Worm (Caenorhabditis elegans): ENCODE measurements around the gene twk-24.

twk-24 gene

ce11 chrV:12301985-12302591, 33.0 kb upstream of the twk-24 start, which contains the start of the genes frm-7 and F55C5.17 (continued):
- TF ChIP-seq pha-4 (GFP tag; IDR thresholded peaks at IDR 0.05) (no peak; the same call in 1 of the 2 replicates), pha-4 (tag; optimal IDR thresholded peaks at IDR 0.05) (no peak), F10B5.3 (tag; optimal IDR thresholded peaks at IDR 0.05) (no peak)

DNA sequence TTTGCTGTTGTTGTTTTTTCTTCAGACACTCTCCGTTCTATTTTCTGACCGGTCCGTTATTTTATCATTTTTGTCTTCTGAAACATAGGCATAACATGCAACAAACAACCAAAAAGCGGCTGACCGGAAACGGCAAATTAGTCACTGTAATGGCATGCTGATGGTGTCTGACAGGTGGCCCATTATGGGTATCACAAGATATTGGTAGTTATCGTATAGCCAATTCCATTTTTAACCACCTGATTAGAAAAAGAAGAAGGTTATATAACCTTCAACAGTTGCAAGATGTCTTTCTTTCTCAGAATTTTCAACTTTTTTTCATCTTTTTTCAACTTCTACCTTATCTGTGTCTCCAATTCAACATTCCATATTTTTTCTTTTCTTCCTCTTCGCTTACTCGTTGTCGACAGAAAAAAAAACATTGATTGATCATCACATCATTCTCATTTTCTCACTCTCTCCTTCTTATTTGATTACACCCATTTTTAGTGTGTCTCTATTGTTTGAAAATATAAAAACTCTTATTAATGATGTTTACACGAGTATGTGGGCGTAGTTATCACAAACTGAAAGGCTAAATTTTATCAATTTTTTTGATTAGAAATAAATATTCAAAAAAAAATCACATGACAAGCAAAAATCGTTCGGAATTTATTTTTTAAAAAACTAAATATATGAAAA, 31.8 kb upstream of the twk-24 start:
- no peak for TF ChIP-seq hif-1 (tag; optimal IDR thresholded peaks at IDR 0.05)
- peak in 1 of 2 experiments; percentile 31 for TF ChIP-seq lsy-2 (tag; optimal IDR thresholded peaks at IDR 0.05)
- TF ChIP-seq dmd-8 (GFP tag; IDR thresholded peaks at IDR 0.05) = no peak
- no peak for TF ChIP-seq nhr-76 (tag; optimal IDR thresholded peaks at IDR 0.05)
- no peak for TF ChIP-seq fos-1 (tag; optimal IDR thresholded peaks at IDR 0.05)
- no peak for TF ChIP-seq lin-1 (GFP tag; IDR thresholded peaks at IDR 0.05)
- TF ChIP-seq hlh-30 (tag; optimal IDR thresholded peaks at IDR 0.05; ENCODE audit: insufficient read depth) = peak; percentile 53
- peak; percentile 64 for TF ChIP-seq cey-2 (tag; optimal IDR thresholded peaks at IDR 0.05; ENCODE audit: borderline replicate concordance, insufficient read depth)
- no peak for TF ChIP-seq lim-7 (GFP tag; IDR thresholded peaks at IDR 0.05)
- TF ChIP-seq dve-1 (tag; optimal IDR thresholded peaks at IDR 0.05; ENCODE audit: insufficient read depth) = peak; percentile 70
- TF ChIP-seq nhr-28 (tag; optimal IDR thresholded peaks at IDR 0.05) = peak; percentile 48
- peak; percentile 53 for TF ChIP-seq pqm-1 (tag; optimal IDR thresholded peaks at IDR 0.05)
- peak in 1 of 2 experiments; percentile 85 for TF ChIP-seq unc-62 (GFP tag; optimal IDR thresholded peaks at IDR 0.05 in 1 of 2)
- TF ChIP-seq unc-62 (tag; optimal IDR thresholded peaks at IDR 0.05) = no peak
- TF ChIP-seq nhr-111 (GFP tag; optimal IDR thresholded peaks at IDR 0.05) = no peak
- no peak for TF ChIP-seq daf-16 (GFP tag; optimal IDR thresholded peaks at IDR 0.05)
- peak; percentile 90 for TF ChIP-seq daf-16 (tag; optimal IDR thresholded peaks at IDR 0.05)
- no peak for TF ChIP-seq skn-1 (tag; optimal IDR thresholded peaks at IDR 0.05)
- TF ChIP-seq ceh-44 (GFP tag; IDR thresholded peaks at IDR 0.05) = no peak
- TF ChIP-seq nhr-6 (tag; optimal IDR thresholded peaks at IDR 0.05) = peak; percentile 64
- peak; percentile 32 for TF ChIP-seq mep-1 (tag; optimal IDR thresholded peaks at IDR 0.05)

ce11 chrV:12300166-12300565, 31.0 kb upstream of the twk-24 start:
- TF ChIP-seq mes-2 (tag; optimal IDR thresholded peaks at IDR 0.05; ENCODE audit: poor library complexity, severe bottlenecking) (peak; percentile 65), nhr-10 (tag; optimal IDR thresholded peaks at IDR 0.05) (no peak), unc-62 (GFP tag; optimal IDR thresholded peaks at IDR 0.05 in 1 of 2) (peak in 1 of 2 experiments; percentile 95), unc-62 (tag; optimal IDR thresholded peaks at IDR 0.05) (no peak), ctbp-1 (GFP tag; IDR thresholded peaks at IDR 0.05) (no peak), daf-8 (GFP tag; IDR thresholded peaks at IDR 0.05) (no peak), jun-1 (tag; optimal IDR thresholded peaks at IDR 0.05) (peak; percentile 49), nhr-102 (tag; optimal IDR thresholded peaks at IDR 0.05) (peak; percentile 20), saeg-2 (GFP tag; IDR thresholded peaks at IDR 0.05) (no peak), Y48G9A.11 (GFP tag; IDR thresholded peaks at IDR 0.05) (no peak), madf-9 (GFP tag; conservative IDR thresholded peaks at IDR 0.05) (no peak), madf-5 (GFP tag; IDR thresholded peaks at IDR 0.05) (no peak), fkh-10 (GFP tag; optimal IDR thresholded peaks at IDR 0.05) (no peak), lin-39 (tag; optimal IDR thresholded peaks at IDR 0.05) (no peak), nhr-25 (tag; optimal IDR thresholded peaks at IDR 0.05; ENCODE audit: borderline replicate concordance, insufficient read depth) (no peak), mxl-2 (GFP tag; conservative IDR thresholded peaks at IDR 0.05) (no peak), nhr-76 (tag; optimal IDR thresholded peaks at IDR 0.05) (no peak), ceh-44 (GFP tag; IDR thresholded peaks at IDR 0.05) (no peak), aha-1 (tag) (peak; percentile 92), dpl-1 (GFP tag; optimal IDR thresholded peaks at IDR 0.05) (peak; percentile 30), ceh-32 (tag; optimal IDR thresholded peaks at IDR 0.05; ENCODE audit: poor library complexity) (no peak), F49E8.2 (tag; optimal IDR thresholded peaks at IDR 0.05; ENCODE audit: borderline replicate concordance) (no peak), dmd-9 (GFP tag; IDR thresholded peaks at IDR 0.05) (no peak), pha-4 (GFP tag; IDR thresholded peaks at IDR 0.05) (no peak), pha-4 (tag; optimal IDR thresholded peaks at IDR 0.05) (peak; percentile 55), unc-130 (GFP tag; optimal IDR thresholded peaks at IDR 0.05) (no peak), ceh-20 (GFP tag; IDR thresholded peaks at IDR 0.05) (peak; percentile 48; the same call in 1 of the 2 replicates), hlh-30 (tag; optimal IDR thresholded peaks at IDR 0.05; ENCODE audit: insufficient read depth) (peak; percentile 94), ceh-62 (tag; optimal IDR thresholded peaks at IDR 0.05) (no peak)
